Worm (Caenorhabditis elegans) whole organism, dauer: ENCODE data around the gene uev-2.

Experiments
- unc-62 ChIP-seq: sonication (generic microtip); optimal IDR thresholded peaks from 2 replicates; lab custom pipeline; 2017; ENCODE audit warnings: missing biosample characterization, missing genetic modification reagents, missing genetic modification characterization

The uev-2 gene

DNA sequence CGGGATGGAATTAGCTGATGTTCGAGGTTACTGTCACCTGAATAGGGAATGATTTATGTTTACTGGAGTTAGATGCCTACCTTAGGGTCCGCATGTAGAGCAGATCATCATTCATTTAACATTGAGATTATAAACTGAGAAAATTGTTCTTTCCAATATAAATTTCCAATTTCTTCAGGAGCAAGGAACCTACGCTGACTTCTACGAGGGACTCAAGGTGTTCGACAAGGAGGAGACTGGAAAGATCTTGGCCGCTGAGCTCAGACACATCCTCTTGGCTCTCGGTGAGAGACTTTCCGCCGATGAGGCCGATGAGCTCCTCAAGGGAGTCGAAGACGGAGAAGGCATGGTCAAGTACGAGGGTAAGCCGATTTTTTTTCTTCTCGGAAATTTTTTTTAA, 16.4 kb upstream of the uev-2 start:
- TF ChIP-seq unc-62 (GFP tag; lab: Kevin White, UChicago) = no peak

DNA sequence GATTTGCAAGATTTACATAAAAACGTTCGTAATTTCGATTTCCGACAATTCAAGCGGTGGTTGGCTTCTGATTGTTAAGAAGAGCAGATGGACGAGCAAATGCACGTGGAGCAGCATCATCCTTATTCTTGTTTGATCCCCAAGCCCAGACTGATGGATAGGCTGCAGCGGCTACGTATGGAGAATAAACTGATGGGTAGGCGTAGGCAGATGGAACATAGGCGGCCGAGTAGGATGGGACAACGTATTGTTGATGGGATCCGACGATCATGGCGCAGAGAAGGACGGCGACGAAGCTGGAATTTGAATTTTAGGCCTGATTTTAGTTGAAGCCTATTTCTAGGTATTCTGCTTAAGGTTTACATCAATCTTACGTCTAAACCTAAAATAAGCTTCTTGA, 14.7 kb upstream of the uev-2 start:
- TF ChIP-seq unc-62 (GFP tag; lab: Kevin White, UChicago) = no peak

DNA sequence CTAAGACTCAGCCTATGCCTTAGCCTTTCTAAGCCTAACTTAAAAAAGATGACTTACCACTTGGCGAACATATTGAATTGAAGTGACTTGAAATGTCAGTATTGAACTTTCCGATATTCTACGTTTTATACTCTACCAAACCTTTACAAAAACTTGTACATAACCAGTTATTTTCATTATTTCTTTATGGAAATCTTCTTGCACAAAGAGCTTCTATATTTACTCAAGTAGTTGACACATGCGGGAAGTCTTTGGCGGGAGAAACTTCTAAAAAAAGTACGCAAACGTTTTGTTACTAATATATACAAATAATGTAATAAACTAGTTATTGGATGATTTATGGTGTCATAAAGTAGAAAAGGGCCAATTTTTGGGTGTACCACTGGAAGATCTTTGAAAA, 14.2 kb upstream of the uev-2 start, which contains the start of gene nspb-12:
Gene nspb-12, minus strand, starts transcription at position 101 of the 400 bp plus-strand sequence.
- TF ChIP-seq unc-62 (GFP tag; lab: Kevin White, UChicago) = no peak

DNA sequence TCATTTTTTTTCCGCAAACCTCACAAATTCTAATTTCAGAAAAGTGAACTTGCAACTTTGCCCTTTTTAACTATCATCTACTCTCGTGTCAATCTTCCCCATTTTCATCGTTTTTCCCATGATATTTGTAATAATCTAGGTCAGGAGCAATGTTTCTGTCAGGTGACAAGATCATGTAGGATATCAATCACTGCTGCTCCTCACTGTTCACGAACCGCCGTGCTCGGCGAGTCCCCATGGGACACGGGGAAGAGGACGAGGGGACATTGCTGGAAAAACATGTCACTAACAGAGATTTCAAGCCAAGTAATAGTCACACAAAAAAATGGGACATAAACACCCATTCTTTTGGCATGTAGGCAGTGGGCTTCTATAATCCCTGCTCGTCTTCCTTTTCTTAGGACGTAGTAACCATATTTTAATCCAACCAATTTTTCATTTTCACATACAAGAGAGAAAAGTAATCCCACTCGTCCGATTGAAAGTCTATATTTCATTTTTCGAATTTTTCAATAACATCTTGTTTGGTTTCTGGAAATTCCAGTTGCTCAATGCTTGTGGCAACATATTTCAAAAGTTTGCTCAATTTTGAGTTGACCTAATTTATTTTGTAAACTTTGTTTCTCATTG, 12.0 kb upstream of the uev-2 start:
- no peak for TF ChIP-seq unc-62 (GFP tag; lab: Kevin White, UChicago)

DNA sequence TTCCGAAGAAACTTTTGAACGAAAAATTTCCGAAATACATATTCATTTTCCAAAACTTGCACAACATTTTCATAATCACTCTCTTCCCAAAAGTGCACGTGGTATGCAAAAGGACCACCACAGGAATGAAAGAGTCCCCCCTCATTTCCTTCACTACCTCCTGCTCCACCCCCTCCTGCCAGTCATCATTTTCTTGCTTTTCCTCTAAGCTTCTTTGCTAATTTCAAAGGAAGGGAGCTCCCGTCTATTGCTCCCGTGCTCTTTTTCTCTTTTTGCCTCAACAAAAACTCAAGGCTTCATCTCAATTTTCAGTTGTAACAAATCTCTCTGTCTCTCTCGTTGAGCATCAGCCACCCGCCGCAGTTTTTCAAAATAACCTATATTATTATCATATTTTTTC, 10.1 kb upstream of the uev-2 start:
- TF ChIP-seq unc-62 (GFP tag; lab: Kevin White, UChicago) = no peak

DNA sequence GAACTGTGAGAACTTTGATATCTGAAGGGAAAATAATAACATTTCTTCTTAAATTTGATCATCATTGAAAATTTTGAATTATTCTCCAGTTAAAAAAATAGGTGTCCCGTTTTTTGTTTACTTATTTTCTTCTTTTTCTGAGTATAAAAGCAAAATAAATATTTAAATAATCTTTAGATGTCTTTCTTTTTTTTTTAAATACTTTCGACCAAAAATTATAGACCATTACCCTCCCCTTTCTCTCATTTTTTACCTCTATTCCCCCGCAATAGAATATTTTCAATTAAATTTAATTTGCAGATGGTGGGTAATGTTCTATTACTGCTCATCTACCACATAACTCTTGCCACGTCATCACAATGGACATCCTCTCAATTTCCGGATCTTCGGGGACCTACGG, 9.2 kb upstream of the uev-2 start, which contains the start of gene molo-1:
Gene molo-1, plus strand, starts transcription at position 301 of the 400 bp plus-strand sequence.
- no peak for TF ChIP-seq unc-62 (GFP tag; lab: Kevin White, UChicago)

DNA sequence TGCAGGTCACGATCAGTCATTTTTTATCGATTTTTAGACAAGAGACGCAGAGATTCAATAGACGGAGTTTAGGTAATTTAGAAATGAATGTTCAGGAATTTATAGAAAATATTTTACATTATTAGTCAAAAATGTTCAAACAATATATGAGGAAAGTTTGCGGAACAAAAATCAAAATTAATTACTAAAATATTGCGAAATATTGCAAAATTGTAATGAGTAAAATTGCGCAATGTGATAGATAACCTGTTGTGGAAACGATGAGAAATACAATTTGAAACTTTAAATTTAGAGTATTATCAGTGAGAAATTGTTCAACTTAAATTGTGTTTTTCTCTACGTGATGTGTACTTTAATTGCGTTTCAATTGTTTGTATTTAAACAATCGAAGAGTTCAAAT, 1.9 kb upstream of the uev-2 start, which contains the start of gene F56D2.5:
Gene F56D2.5, minus strand, starts transcription at position 371 of the 400 bp plus-strand sequence.
- no peak for TF ChIP-seq unc-62 (GFP tag; lab: Kevin White, UChicago)

DNA sequence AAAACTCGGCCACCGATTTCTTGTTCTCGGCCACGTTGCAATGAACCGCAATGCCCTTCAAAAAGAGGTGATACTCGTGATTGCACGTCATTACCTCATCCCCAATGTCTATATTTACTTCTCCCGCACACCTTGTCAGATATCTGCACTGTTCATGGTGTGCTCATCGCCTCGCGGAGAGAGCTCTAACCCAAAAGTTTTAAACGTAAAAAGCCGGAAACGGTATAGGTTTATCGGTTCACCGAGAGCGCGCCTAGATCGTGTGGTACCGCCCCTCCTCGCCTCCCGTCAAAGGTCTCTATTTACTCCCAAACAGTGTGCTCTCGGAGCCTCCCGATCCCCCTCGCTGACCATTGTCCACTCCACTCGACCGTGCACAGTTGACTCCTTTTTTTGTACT, 1.7 kb downstream of the uev-2 start, which contains the start of gene F56D2.3:
Gene F56D2.3, plus strand, starts transcription at position 301 of the 400 bp plus-strand sequence.
- no peak for TF ChIP-seq unc-62 (GFP tag; lab: Kevin White, UChicago)

DNA sequence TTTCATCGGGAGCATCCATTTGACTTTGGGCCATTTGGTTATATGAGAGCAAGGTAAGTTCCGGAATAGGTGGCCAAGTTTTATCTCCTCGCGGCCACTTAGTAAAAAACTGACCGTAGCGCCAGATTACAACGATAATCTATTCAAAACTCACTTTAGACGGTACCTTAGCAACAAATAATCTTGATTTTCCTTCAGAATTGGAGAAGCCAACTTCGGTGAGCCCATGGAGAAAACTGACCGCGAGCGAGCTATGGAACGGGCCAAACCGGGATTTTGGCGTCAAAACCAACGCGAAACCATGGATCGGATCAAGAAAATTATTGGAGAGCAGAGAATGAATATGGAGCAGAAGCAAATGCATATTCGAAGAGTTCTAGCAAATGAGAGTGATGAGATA, 2.8 kb downstream of the uev-2 start:
- no peak for TF ChIP-seq unc-62 (GFP tag; lab: Kevin White, UChicago)

DNA sequence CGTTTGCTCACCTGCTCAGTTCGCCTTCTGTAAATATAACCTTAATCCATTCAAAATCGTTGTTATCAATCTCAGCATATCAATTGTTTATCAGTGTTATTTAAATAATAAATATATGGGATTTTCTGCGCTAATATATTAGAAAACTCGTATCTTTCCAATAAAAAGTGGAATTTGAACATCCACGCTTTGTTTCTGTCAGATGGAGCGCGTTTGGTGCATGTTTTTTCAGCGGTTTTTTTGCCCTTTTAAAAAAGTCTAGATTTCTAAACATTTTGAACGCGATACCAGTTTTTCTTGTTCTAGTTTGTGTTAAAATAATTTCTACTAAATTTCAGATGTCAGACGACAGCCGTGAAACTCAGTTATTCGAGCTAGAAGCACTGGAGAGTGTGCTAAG, 4.0 kb downstream of the uev-2 start, which contains the start of gene F56D2.2:
Gene F56D2.2, plus strand, starts transcription at position 339 of the 400 bp plus-strand sequence.
- no peak for TF ChIP-seq unc-62 (GFP tag; lab: Kevin White, UChicago)

DNA sequence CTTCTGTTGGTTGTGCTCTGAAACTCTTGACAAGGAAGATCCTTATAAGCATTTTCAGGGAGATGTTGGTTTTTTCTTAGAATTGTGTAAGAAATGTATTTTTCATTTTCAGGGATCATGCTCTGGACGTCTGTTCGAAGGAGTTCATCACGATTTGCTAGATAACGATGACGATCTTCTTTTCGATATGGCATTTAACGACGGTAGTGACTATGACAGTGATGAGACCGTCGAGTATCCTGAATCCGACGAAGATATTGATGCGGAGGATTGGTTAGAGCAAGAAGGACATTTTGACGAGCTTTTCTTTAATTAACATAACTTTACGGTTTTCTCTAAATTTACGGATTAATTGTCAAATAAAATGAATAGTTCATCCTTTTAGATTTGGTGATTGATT, 5.8 kb downstream of the uev-2 start:
- no peak for TF ChIP-seq unc-62 (GFP tag; lab: Kevin White, UChicago)

DNA sequence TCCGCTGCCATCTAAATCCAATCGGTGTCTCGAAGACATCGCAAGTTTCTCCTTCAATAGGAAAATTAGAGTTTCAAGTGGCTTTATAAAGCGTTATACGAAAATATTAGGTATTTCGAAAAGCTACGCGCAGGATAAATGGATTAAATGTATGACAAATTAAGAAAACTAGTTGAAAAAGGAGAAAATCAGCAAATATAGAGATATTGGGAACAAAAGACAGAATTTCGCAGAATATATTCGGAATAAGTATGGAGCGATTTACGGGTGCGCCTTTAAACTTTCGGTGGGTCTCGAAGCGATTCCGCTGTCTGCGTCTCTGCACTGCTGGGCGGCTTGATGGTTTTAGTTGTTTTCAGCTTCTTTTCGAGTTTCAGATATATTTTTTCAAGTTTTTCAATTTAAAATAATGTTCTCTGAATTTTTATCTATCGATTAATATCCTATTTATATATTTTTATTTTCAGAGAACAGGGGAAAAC, 8.8 kb downstream of the uev-2 start, which contains the start of the genes ddx-15 and ucr-1:
Gene ddx-15, minus strand, starts transcription at position 51 of the 482 bp plus-strand sequence.
Gene ucr-1, plus strand, starts transcription at position 468 of the 482 bp plus-strand sequence.
- no peak for TF ChIP-seq unc-62 (GFP tag; lab: Kevin White, UChicago)

DNA sequence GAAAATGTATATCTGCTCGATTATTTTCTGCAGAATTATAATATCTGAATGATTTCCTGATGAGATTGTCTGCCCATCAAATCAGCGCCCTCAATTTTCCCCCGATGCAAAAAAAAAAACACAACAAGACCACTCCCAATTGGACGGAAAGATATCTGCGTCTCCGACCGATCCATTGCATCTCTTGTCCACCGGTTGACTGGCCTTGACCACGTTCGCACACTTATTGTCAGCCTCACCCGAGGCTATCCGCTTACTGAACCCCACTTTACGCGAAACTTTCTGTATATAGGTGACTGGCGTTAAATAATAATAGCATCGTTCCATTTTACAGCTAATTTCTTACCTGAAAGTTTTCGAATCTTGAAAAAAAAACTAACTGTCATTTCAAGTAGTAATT, 11.4 kb downstream of the uev-2 start:
- no peak for TF ChIP-seq unc-62 (GFP tag; lab: Kevin White, UChicago)

DNA sequence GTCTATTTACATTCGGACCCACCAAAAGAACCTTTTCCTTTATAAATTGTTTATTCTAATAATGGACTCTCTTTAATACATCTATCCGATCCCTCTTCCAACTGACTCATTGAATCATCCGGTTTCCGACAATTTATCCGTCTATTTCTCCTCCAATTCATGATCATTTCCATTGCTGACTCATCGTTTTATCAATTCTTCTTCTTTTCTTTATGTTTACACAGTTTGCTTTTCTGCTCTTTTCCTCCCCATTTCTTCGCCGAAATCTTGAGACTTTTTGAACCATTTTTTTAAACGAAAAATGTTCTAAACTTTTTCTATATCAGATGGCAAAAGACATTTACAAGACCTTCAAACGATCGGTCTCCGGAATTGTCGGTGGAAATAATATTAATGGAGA, 12.5 kb downstream of the uev-2 start, which contains the start of gene ced-6:
Gene ced-6, plus strand, starts transcription at position 327 of the 400 bp plus-strand sequence.
- TF ChIP-seq unc-62 (GFP tag; lab: Kevin White, UChicago) = no peak

DNA sequence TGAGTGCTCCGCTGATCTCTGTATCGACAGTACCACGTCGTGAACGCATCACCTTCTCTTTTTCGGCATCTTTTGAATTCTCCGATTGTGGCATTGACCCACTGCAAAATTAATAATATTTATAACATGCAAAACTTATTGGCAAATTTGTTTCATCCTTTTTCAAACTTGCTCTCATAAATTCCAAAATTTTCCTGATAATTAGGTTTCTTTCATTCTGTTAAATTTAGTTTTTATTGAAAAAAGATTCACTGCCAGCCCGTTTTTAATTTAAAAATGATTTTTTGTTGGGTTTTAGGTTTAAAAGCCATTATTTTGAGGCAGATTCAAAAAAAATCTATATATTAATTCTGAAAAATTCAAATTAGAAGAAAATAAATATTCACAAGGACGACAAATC, 17.0 kb downstream of the uev-2 start, which contains the start of gene wdr-37:
Gene wdr-37, minus strand, starts transcription at position 101 of the 400 bp plus-strand sequence.
- TF ChIP-seq unc-62 (GFP tag; lab: Kevin White, UChicago) = no peak

DNA sequence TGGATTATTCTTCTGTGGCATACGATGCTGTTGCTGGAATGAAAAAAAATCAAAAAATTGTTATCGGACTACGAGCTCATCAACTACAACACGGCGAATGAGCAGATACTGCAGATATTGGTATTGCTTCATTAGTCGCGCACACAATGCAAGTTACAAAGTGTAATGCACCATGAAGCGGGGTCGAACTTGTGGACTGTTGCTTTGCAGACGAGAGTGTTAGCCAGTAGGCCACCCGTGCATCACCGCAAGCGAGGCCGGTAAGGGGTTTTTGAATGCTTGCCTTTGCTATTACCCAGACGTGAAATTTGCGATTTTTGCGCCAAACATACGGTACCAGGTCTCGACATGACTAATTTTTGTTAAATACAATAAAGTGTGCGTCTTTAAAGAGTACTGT, 19.1 kb downstream of the uev-2 start:
- TF ChIP-seq unc-62 (GFP tag; lab: Kevin White, UChicago) = no peak
